Fruit fly (Drosophila melanogaster) whole organism, embryonic: Measurements from ENCODE around the gene Sdhaf3.

Experiments used
- CG10274 ChIP-seq: fragments of 200-800 bp; sonication (Bioruptor generic); optimal IDR thresholded peaks from 3 replicates; lab custom pipeline; 2017; ENCODE audit warnings: missing biosample characterization, mild to moderate bottlenecking, missing genetic modification characterization
- CG10321 ChIP-seq: fragments of 200-800 bp; sonication (Bioruptor generic); IDR thresholded peaks from 2 replicates; pipeline ENCODE4 v1.3.6; 2022; ENCODE audit warnings: missing biosample characterization, missing genetic modification characterization
- CG10654 ChIP-seq: fragments of 200-800 bp; sonication (Bioruptor generic); optimal IDR thresholded peaks from 2 replicates; lab custom pipeline; 2016; ENCODE audit warnings: missing biosample characterization, missing genetic modification characterization
- CG12155 ChIP-seq: fragments of 200-800 bp; sonication (Bioruptor generic); optimal IDR thresholded peaks from 3 replicates; lab custom pipeline; 2016; ENCODE audit warnings: missing biosample characterization, missing genetic modification characterization
- CG12299 ChIP-seq: fragments of 200-800 bp; sonication (Bioruptor generic); optimal IDR thresholded peaks from 2 replicates; lab custom pipeline; 2018; ENCODE audit warnings: missing biosample characterization, mild to moderate bottlenecking, missing genetic modification characterization
- CG13123 ChIP-seq: fragments of 200-800 bp; sonication (Bioruptor generic); optimal IDR thresholded peaks from 2 replicates; lab custom pipeline; 2016; ENCODE audit warnings: missing biosample characterization, missing genetic modification characterization
- CG1529 ChIP-seq: fragments of 200-800 bp; sonication (Bioruptor generic); optimal IDR thresholded peaks from 3 replicates; lab custom pipeline; 2018; ENCODE audit warnings: missing biosample characterization, missing genetic modification characterization
- CG1647 ChIP-seq: fragments of 200-800 bp; sonication (Bioruptor generic); optimal IDR thresholded peaks from 3 replicates; lab custom pipeline; 2016; ENCODE audit warnings: missing biosample characterization, missing genetic modification characterization
- CG1792 ChIP-seq: fragments of 200-800 bp; sonication (Bioruptor generic); optimal IDR thresholded peaks from 2 replicates; lab custom pipeline; 2016; ENCODE audit warnings: missing biosample characterization, missing genetic modification characterization
- CG2199 ChIP-seq: fragments of 200-800 bp; sonication (Bioruptor generic); IDR thresholded peaks from 3 replicates; pipeline ENCODE4 v1.3.6; 2022; ENCODE audit warnings: missing biosample characterization, missing genetic modification characterization
- CG2202 ChIP-seq: fragments of 200-800 bp; sonication (Bioruptor generic); optimal IDR thresholded peaks from 2 replicates; lab custom pipeline; 2018; ENCODE audit warnings: missing biosample characterization, mild to moderate bottlenecking, missing genetic modification characterization
- CG2875 ChIP-seq: fragments of 200-800 bp; sonication (Bioruptor generic); optimal IDR thresholded peaks from 2 replicates; lab custom pipeline; 2017; ENCODE audit warnings: missing biosample characterization, mild to moderate bottlenecking, missing genetic modification characterization, missing genetic modification reagents
- CG31441 ChIP-seq: fragments of 200-800 bp; sonication (Bioruptor generic); IDR thresholded peaks from 2 replicates; pipeline ENCODE4 v1.3.6; 2022; ENCODE audit warnings: missing biosample characterization, missing genetic modification characterization
- CG32532 ChIP-seq: fragments of 200-800 bp; sonication (Bioruptor generic); IDR thresholded peaks from 2 replicates; pipeline ENCODE4 v1.3.6; 2022; ENCODE audit warnings: missing biosample characterization, missing genetic modification characterization
- CG4424 ChIP-seq: fragments of 200-800 bp; sonication (Bioruptor generic); optimal IDR thresholded peaks from 3 replicates; lab custom pipeline; 2016; ENCODE audit warnings: missing biosample characterization, missing genetic modification characterization
- CG6683 ChIP-seq: fragments of 200-800 bp; sonication (Bioruptor generic); optimal IDR thresholded peaks from 2 replicates; lab custom pipeline; 2017; ENCODE audit warnings: missing biosample characterization, mild to moderate bottlenecking, missing genetic modification characterization, missing genetic modification reagents
- CG6854 ChIP-seq: fragments of 200-800 bp; sonication (Bioruptor generic); optimal IDR thresholded peaks from 3 replicates; lab custom pipeline; 2017; ENCODE audit warnings: missing biosample characterization, mild to moderate bottlenecking, missing genetic modification characterization
- CG8290 ChIP-seq, 3 experiments: fragments of 200-800 bp; sonication (Bioruptor generic); optimal IDR thresholded peaks; 2 replicates each; lab custom pipeline; 2016 to 2019; ENCODE audit warnings: missing biosample characterization in 3 of 3, missing genetic modification characterization in 3 of 3, mild to moderate bottlenecking in 2 of 3, moderate library complexity in 1 of 3
- CG9215 ChIP-seq: fragments of 200-800 bp; sonication (Bioruptor generic); IDR thresholded peaks from 2 replicates; pipeline ENCODE4 v1.3.6; 2022; ENCODE audit warnings: missing biosample characterization, missing genetic modification characterization
- Chrac-16 ChIP-seq: fragments of 200-800 bp; sonication (Bioruptor generic); optimal IDR thresholded peaks from 3 replicates; lab custom pipeline; 2016; ENCODE audit warnings: missing biosample characterization, missing genetic modification characterization
- Dbx ChIP-seq: fragments of 200-800 bp; sonication (Bioruptor generic); IDR thresholded peaks from 3 replicates; pipeline ENCODE4 v1.3.6; 2022; ENCODE audit warnings: missing biosample characterization, missing genetic modification characterization
- Dek ChIP-seq: fragments of 200-800 bp; sonication (Bioruptor generic); optimal IDR thresholded peaks from 3 replicates; lab custom pipeline; 2019; ENCODE audit warnings: missing biosample characterization, mild to moderate bottlenecking, missing genetic modification characterization, moderate library complexity
- E2f2 ChIP-seq: fragments of 200-800 bp; sonication (Bioruptor generic); IDR thresholded peaks from 2 replicates; pipeline ENCODE4 v1.3.6; 2022; ENCODE audit warnings: missing biosample characterization, missing genetic modification characterization
- Hr78 ChIP-seq, 2 experiments: fragments of 200-800 bp in 1 of 2; fragments of >200 bp in 1 of 2; sonication (Bioruptor generic) in 1 of 2; optimal IDR thresholded peaks; 2 replicates each; lab custom pipeline; 2017 to 2019; ENCODE audit warnings: missing biosample characterization in 2 of 2, missing genetic modification characterization in 2 of 2, mild to moderate bottlenecking in 1 of 2, moderate library complexity in 1 of 2
- Lim3 ChIP-seq: fragments of 200-800 bp; sonication (Bioruptor generic); IDR thresholded peaks from 2 replicates; pipeline ENCODE4 v1.3.6; 2022; ENCODE audit warnings: missing biosample characterization, missing genetic modification characterization
- MBD-R2 ChIP-seq: fragments of 200-800 bp; sonication (Bioruptor generic); IDR thresholded peaks from 2 replicates; pipeline ENCODE4 v1.3.6; 2022; ENCODE audit warnings: missing biosample characterization, missing genetic modification characterization
- Mrtf ChIP-seq: fragments of 200-800 bp; sonication (Bioruptor generic); IDR thresholded peaks from 3 replicates; pipeline ENCODE4 v1.3.6; 2022; ENCODE audit warnings: missing biosample characterization, missing genetic modification characterization
- Myb ChIP-seq: fragments of 200-800 bp; sonication (Bioruptor generic); optimal IDR thresholded peaks from 2 replicates; lab custom pipeline; 2016; ENCODE audit warnings: missing biosample characterization, missing genetic modification characterization
- Scr ChIP-seq: fragments of 200-800 bp; sonication (Bioruptor generic); IDR thresholded peaks from 2 replicates; pipeline ENCODE4 v1.3.6; 2022; ENCODE audit warnings: missing biosample characterization, missing genetic modification characterization; ENCODE audit not compliant: partially characterized antibody
- Sin3A ChIP-seq: fragments of >200 bp; optimal IDR thresholded peaks from 2 replicates; lab custom pipeline; 2018
- Sox100B ChIP-seq: fragments of 200-800 bp; sonication (Bioruptor generic); optimal IDR thresholded peaks from 3 replicates; lab custom pipeline; 2018; ENCODE audit warnings: missing biosample characterization, mild to moderate bottlenecking, missing genetic modification characterization
- Spps ChIP-seq: fragments of 200-800 bp; sonication (Bioruptor generic); optimal IDR thresholded peaks from 2 replicates; lab custom pipeline; 2018; ENCODE audit warnings: missing biosample characterization, mild to moderate bottlenecking, missing genetic modification characterization
- Tbp ChIP-seq: fragments of >200 bp; optimal IDR thresholded peaks from 2 replicates; lab custom pipeline; 2018; ENCODE audit warnings: missing biosample characterization, missing genetic modification characterization
- Xrp1 ChIP-seq: fragments of 200-800 bp; sonication (Bioruptor generic); IDR thresholded peaks from 2 replicates; pipeline ENCODE4 v1.3.6; 2022; ENCODE audit warnings: missing biosample characterization, missing genetic modification characterization
- cg ChIP-seq: fragments of 200-800 bp; sonication (Bioruptor generic); optimal IDR thresholded peaks from 3 replicates; lab custom pipeline; 2019; ENCODE audit warnings: missing biosample characterization, mild to moderate bottlenecking, missing genetic modification characterization, moderate library complexity
- croc ChIP-seq: fragments of 200-800 bp; sonication (Bioruptor generic); conservative IDR thresholded peaks from 3 replicates; pipeline ENCODE4 v1.3.6; 2022; ENCODE audit warnings: missing biosample characterization, missing genetic modification characterization
- disco-r ChIP-seq: fragments of 200-800 bp; sonication (Bioruptor generic); optimal IDR thresholded peaks from 2 replicates; lab custom pipeline; 2016; ENCODE audit warnings: missing biosample characterization, missing genetic modification characterization
- ewg ChIP-seq: fragments of 200-800 bp; sonication (Bioruptor generic); optimal IDR thresholded peaks from 3 replicates; lab custom pipeline; 2017; ENCODE audit warnings: mild to moderate bottlenecking, missing biosample characterization, missing genetic modification reagents, missing genetic modification characterization
- pfk ChIP-seq: fragments of 200-800 bp; sonication (Bioruptor generic); optimal IDR thresholded peaks from 2 replicates; lab custom pipeline; 2018; ENCODE audit warnings: missing biosample characterization, mild to moderate bottlenecking, missing genetic modification characterization, moderate library complexity
- pita ChIP-seq: fragments of 200-800 bp; sonication (Bioruptor generic); optimal IDR thresholded peaks from 2 replicates; lab custom pipeline; 2017; ENCODE audit warnings: missing biosample characterization, mild to moderate bottlenecking, missing genetic modification characterization
- sens-2 ChIP-seq: fragments of 200-800 bp; sonication (Bioruptor generic); IDR thresholded peaks from 2 replicates; pipeline ENCODE4 v1.3.6; 2022; ENCODE audit warnings: missing biosample characterization, missing genetic modification characterization
- seq ChIP-seq: fragments of 200-800 bp; sonication (Bioruptor generic); IDR thresholded peaks from 2 replicates; pipeline ENCODE4 v1.3.6; 2022; ENCODE audit warnings: missing biosample characterization, missing genetic modification characterization
- sr ChIP-seq: fragments of 200-800 bp; sonication (Bioruptor generic); IDR thresholded peaks from 3 replicates; pipeline ENCODE4 v1.3.6; 2022; ENCODE audit warnings: missing biosample characterization, missing genetic modification characterization
- tio ChIP-seq: fragments of 200-800 bp; sonication (Bioruptor generic); optimal IDR thresholded peaks from 2 replicates; lab custom pipeline; 2017; ENCODE audit warnings: missing biosample characterization, missing genetic modification characterization, inconsistent platforms
- toy ChIP-seq: fragments of 200-800 bp; sonication (Bioruptor generic); IDR thresholded peaks from 2 replicates; pipeline ENCODE4 v1.3.6; 2022; ENCODE audit warnings: missing biosample characterization, missing genetic modification characterization
- usp ChIP-seq: fragments of >200 bp; optimal IDR thresholded peaks from 2 replicates; lab custom pipeline; 2017; ENCODE audit warnings: missing biosample characterization, missing genetic modification characterization
- vfl ChIP-seq: fragments of 200-800 bp; sonication (Bioruptor generic); optimal IDR thresholded peaks from 2 replicates; lab custom pipeline; 2016; ENCODE audit warnings: missing biosample characterization, missing genetic modification characterization
- yki ChIP-seq: fragments of >200 bp; optimal IDR thresholded peaks from 3 replicates; lab custom pipeline; 2018
- zen2 ChIP-seq: fragments of 200-800 bp; sonication (Bioruptor generic); IDR thresholded peaks from 3 replicates; pipeline ENCODE4 v1.3.6; 2022; ENCODE audit warnings: missing biosample characterization, missing genetic modification characterization; ENCODE audit not compliant: partially characterized antibody
- zfh1 ChIP-seq: fragments of 200-800 bp; sonication (Bioruptor generic); IDR thresholded peaks from 3 replicates; pipeline ENCODE4 v1.3.6; 2022; ENCODE audit warnings: missing biosample characterization, missing genetic modification characterization

Sdhaf3 gene

dm6 chr3R:16449187-16449973 lies 32.9 kb downstream of the Sdhaf3 start (continued):
- TF ChIP-seq CG1647 (GFP tag; lab: Kevin White, UChicago) (peak; percentile 94), pita (GFP tag; lab: Kevin White, UChicago) (no peak), cg (peak; percentile 66), CG10321 (peak; percentile 34; the same call in 1 of the 2 replicates), croc (peak; percentile 97), CG6683 (GFP tag; lab: Kevin White, UChicago) (peak; percentile 49), sr (GFP tag; lab: Robert Waterston, UW) (peak; percentile 83), CG10654 (peak; percentile 93), CG1529 (GFP tag; lab: Kevin White, UChicago) (peak; percentile 94), CG12155 (GFP tag; lab: Kevin White, UChicago) (peak; percentile 83), Dbx (GFP tag; lab: Robert Waterston, UW) (peak; percentile 64; the same call in 2 of the 3 replicates), sens-2 (peak; percentile 96), Myb (GFP tag; lab: Kevin White, UChicago) (peak; percentile 64), Spps (tag; lab: Kevin White, UChicago) (peak; percentile 94), ewg (GFP tag; lab: Kevin White, UChicago) (peak; percentile 91), CG1792 (GFP tag; lab: Kevin White, UChicago) (peak; percentile 89), CG2875 (GFP tag; lab: Kevin White, UChicago) (peak; percentile 93), CG13123 (GFP tag; lab: Kevin White, UChicago) (peak; percentile 66), Chrac-16 (GFP tag; lab: Kevin White, UChicago) (peak; percentile 94), Lim3 (GFP tag; lab: Robert Waterston, UW) (peak; percentile 66; the same call in 1 of the 2 replicates), toy (GFP tag; lab: Robert Waterston, UW) (peak; percentile 65; the same call in 1 of the 2 replicates), Scr (GFP tag; lab: Robert Waterston, UW) (0 out of 2 replicates have a peak, but pooled peaks have one; percentile 15), Mrtf (GFP tag; lab: Robert Waterston, UW) (peak; percentile 95), CG9215 (peak; percentile 87), Dek (tag; lab: Kevin White, UChicago) (peak; percentile 73), Sin3A (lab: Kevin White, UChicago) (no peak), CG2202 (peak; percentile 89), pfk (GFP tag; lab: Kevin White, UChicago) (no peak), CG12299 (tag; lab: Kevin White, UChicago) (peak; percentile 83), seq (peak; percentile 72), Xrp1 (GFP tag; lab: Robert Waterston, UW) (peak; percentile 98), MBD-R2 (peak; percentile 52), zen2 (GFP tag; lab: Robert Waterston, UW) (0 out of 3 replicates have a peak, but pooled peaks have one; percentile 34), Hr78 (GFP tag; optimal IDR thresholded peaks at IDR 0.05; lab: Kevin White, UChicago) (peak in 1 of 2 experiments; percentile 85), Sox100B (GFP tag; lab: Kevin White, UChicago) (peak; percentile 88), tio (GFP tag; lab: Kevin White, UChicago) (no peak), vfl (GFP tag; lab: Kevin White, UChicago) (peak; percentile 51), CG2199 (GFP tag; lab: Robert Waterston, UW) (peak; percentile 98), disco-r (peak; percentile 80), yki (peak; percentile 56), CG4424 (GFP tag; lab: Kevin White, UChicago) (peak; percentile 97), Tbp (GFP tag; lab: Kevin White, UChicago) (no peak), CG10274 (GFP tag; lab: Kevin White, UChicago) (peak; percentile 83), usp (no peak), CG6854 (GFP tag; lab: Kevin White, UChicago) (peak; percentile 47), zfh1 (peak; percentile 99), CG32532 (GFP tag; lab: Robert Waterston, UW) (peak; percentile 90), CG31441 (peak; percentile 93), CG8290 (GFP tag; optimal IDR thresholded peaks at IDR 0.05; lab: Kevin White, UChicago) (peak; percentile 86), CG8290 (tag; optimal IDR thresholded peaks at IDR 0.05; lab: Kevin White, UChicago) (peak; percentile 83 to 93), E2f2 (peak; percentile 52; the same call in 1 of the 2 replicates)
